Worm (Caenorhabditis elegans) whole organism, early embryonic: ENCODE data around the gene C07G3.10.

Experiments used
- B0310.2 ChIP-seq: sonication (generic microtip); optimal IDR thresholded peaks from 2 replicates; lab custom pipeline; 2016; ENCODE audit warnings: mild to moderate bottlenecking, missing genetic modification characterization, missing compliant biosample characterization
- F13C5.2 ChIP-seq: sonication (generic microtip); optimal IDR thresholded peaks from 2 replicates; lab custom pipeline; 2017; ENCODE audit warnings: mild to moderate bottlenecking, missing genetic modification characterization, inconsistent platforms, missing compliant biosample characterization
- aly-1 ChIP-seq: sonication (generic microtip); optimal IDR thresholded peaks from 2 replicates; lab custom pipeline; 2016; ENCODE audit warnings: missing genetic modification characterization, missing compliant biosample characterization
- ama-1 ChIP-seq: fragments of 150-350 bp; optimal IDR thresholded peaks from 2 replicates; lab custom pipeline; 2014
- ceh-13 ChIP-seq: fragments of 200-800 bp; sonication (Bioruptor generic); optimal IDR thresholded peaks from 2 replicates; lab custom pipeline; 2018; ENCODE audit warnings: mild to moderate bottlenecking, missing genetic modification characterization, missing compliant biosample characterization
- ceh-36 ChIP-seq: sonication (generic microtip); optimal IDR thresholded peaks from 2 replicates; lab custom pipeline; 2016; ENCODE audit warnings: missing genetic modification characterization, inconsistent platforms, missing compliant biosample characterization
- ets-7 ChIP-seq: sonication (generic microtip); optimal IDR thresholded peaks from 2 replicates; lab custom pipeline; 2016; ENCODE audit warnings: missing genotype, missing genetic modification characterization, missing compliant biosample characterization
- flt-1 ChIP-seq: fragments of 200-800 bp; sonication (Bioruptor generic); IDR thresholded peaks from 2 replicates; pipeline ENCODE4 v1.3.6; 2022; ENCODE audit warnings: missing genetic modification characterization, missing compliant biosample characterization
- hmbx-1 ChIP-seq: sonication (generic microtip); optimal IDR thresholded peaks from 2 replicates; lab custom pipeline; 2016; ENCODE audit warnings: mild to moderate bottlenecking, missing genetic modification characterization, missing compliant biosample characterization
- hmg-4 ChIP-seq: fragments of 200-800 bp; sonication (Bioruptor generic); optimal IDR thresholded peaks from 2 replicates; lab custom pipeline; 2018; ENCODE audit warnings: mild to moderate bottlenecking, missing genetic modification characterization, missing compliant biosample characterization
- hnd-1 ChIP-seq: sonication (generic microtip); optimal IDR thresholded peaks from 2 replicates; lab custom pipeline; 2016; ENCODE audit warnings: missing genetic modification characterization, missing compliant biosample characterization
- pes-1 ChIP-seq: fragments of 200-800 bp; sonication (Bioruptor generic); IDR thresholded peaks from 2 replicates; pipeline ENCODE4 v1.3.6; 2022; ENCODE audit warnings: missing genetic modification reagents, missing genetic modification characterization, missing compliant biosample characterization
- scrt-1 ChIP-seq: fragments of 200-800 bp; sonication (Bioruptor generic); IDR thresholded peaks from 2 replicates; pipeline ENCODE4 v1.3.6; 2022; ENCODE audit warnings: missing genetic modification characterization, missing compliant biosample characterization
- sea-1 ChIP-seq: fragments of 200-800 bp; sonication (Bioruptor generic); conservative IDR thresholded peaks from 2 replicates; pipeline ENCODE4 v1.3.6; 2022; ENCODE audit warnings: missing genetic modification characterization, missing compliant biosample characterization
- tbx-11 ChIP-seq: fragments of 200-800 bp; sonication (Bioruptor generic); IDR thresholded peaks from 2 replicates; pipeline ENCODE4 v1.3.6; 2022; ENCODE audit warnings: missing genetic modification characterization, missing compliant biosample characterization
- tbx-37 ChIP-seq: fragments of 200-800 bp; sonication (Bioruptor generic); conservative IDR thresholded peaks from 2 replicates; pipeline ENCODE4 v1.3.6; 2022; ENCODE audit warnings: missing genetic modification reagents, missing genetic modification characterization, missing compliant biosample characterization
- tra-4 ChIP-seq: sonication (generic microtip); optimal IDR thresholded peaks from 2 replicates; lab custom pipeline; 2017; ENCODE audit warnings: missing genetic modification characterization, missing compliant biosample characterization

Gene C07G3.10

ce11 chrV:3502038-3502437, at the start of gene C07G3.10, which contains the start of gene C07G3.8:
TSS of gene C07G3.10 (plus strand) at chrV:3502307.
TSS of gene C07G3.8 (minus strand) at chrV:3502138.
- no peak for TF ChIP-seq F13C5.2 (tag; lab: Kevin White, UChicago)
- TF ChIP-seq hmg-4 (GFP tag; lab: Kevin White, UChicago): no peak
- TF ChIP-seq ets-7 (tag; lab: Kevin White, UChicago): no peak
- no peak for TF ChIP-seq tbx-11 (GFP tag; lab: Robert Waterston, UW)
- TF ChIP-seq tra-4 (tag; lab: Kevin White, UChicago): no peak
- TF ChIP-seq pes-1 (GFP tag; lab: Robert Waterston, UW): no peak
- no peak for TF ChIP-seq ceh-13 (GFP tag; lab: Kevin White, UChicago)
- no peak for TF ChIP-seq hnd-1 (tag; lab: Kevin White, UChicago)
- no peak for TF ChIP-seq scrt-1 (GFP tag; lab: Robert Waterston, UW)
- no peak for TF ChIP-seq flt-1

DNA sequence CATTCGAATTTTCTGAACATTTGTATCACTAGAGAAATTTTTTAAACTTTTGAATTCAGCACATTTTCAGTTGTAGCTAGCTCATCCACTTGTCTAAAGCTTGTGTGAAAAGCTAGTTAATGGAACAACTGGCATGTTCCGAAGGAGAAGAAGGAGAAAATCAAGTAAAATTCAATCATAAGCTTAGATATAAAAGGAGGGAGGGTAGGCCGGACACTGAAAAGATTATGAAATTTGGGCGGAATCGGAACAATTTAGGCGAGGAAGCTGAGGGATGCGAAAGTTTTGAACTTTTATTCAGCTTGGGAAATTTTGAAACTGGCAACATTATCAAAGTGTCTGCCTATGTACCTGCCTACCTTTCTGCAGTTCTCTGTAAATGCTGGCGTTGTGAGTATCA, 49.6 kb upstream of the C07G3.10 start:
- TF ChIP-seq tbx-37 (no peak), ama-1 (no peak), F13C5.2 (tag; lab: Kevin White, UChicago) (no peak), B0310.2 (no peak)

- TF ChIP-seq tra-4 (tag; lab: Kevin White, UChicago) (no peak), tbx-37 (no peak), pes-1 (GFP tag; lab: Robert Waterston, UW) (no peak), ama-1 (no peak), scrt-1 (GFP tag; lab: Robert Waterston, UW) (no peak), flt-1 (no peak), B0310.2 (no peak), aly-1 (tag; lab: Kevin White, UChicago) (no peak), ceh-36 (tag; lab: Kevin White, UChicago) (no peak), hmbx-1 (tag; lab: Kevin White, UChicago) (no peak), F13C5.2 (tag; lab: Kevin White, UChicago) (no peak), sea-1 (no peak)
Measured at ce11 chrV:3454620-3455019, 47.5 kb upstream of the C07G3.10 start.

- TF ChIP-seq tra-4 (tag; lab: Kevin White, UChicago) (peak; percentile 3), B0310.2 (no peak)
Measured at ce11 chrV:3455135-3455747, 46.9 kb upstream of the C07G3.10 start.

- TF ChIP-seq B0310.2: no peak
- no peak for TF ChIP-seq hmg-4 (GFP tag; lab: Kevin White, UChicago)
- no peak for TF ChIP-seq ama-1
- no peak for TF ChIP-seq tbx-37
- TF ChIP-seq ceh-36 (tag; lab: Kevin White, UChicago): no peak
- no peak for TF ChIP-seq ets-7 (tag; lab: Kevin White, UChicago)
- no peak for TF ChIP-seq flt-1
Measured at ce11 chrV:3459919-3460318, 42.2 kb upstream of the C07G3.10 start, which contains the start of gene slc-28.2. TSS of gene slc-28.2 (plus strand) at chrV:3460219.

DNA sequence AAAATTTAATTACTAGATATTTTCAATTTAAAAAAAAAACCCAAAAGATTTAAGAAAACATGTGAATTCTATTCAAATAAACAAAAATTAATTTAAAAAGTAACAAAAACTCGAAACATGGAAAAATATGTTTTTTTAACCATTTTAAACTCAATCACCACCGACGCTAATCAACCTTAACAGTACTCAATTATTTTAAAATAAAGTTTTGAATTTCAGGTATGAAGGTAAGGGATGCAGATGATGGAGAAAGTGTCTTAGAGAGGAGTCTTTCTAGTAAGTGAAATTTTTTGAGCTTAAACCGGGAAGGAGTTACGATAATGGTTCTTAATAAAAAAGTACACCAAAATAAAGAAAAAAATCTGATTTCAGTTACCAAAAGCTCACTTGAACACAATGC, 38.6 kb upstream of the C07G3.10 start, which contains the start of gene slc-28.1:
Gene slc-28.1, plus strand, starts transcription at position 301 of the 400 bp plus-strand sequence.
- TF ChIP-seq B0310.2 (no peak), tbx-11 (GFP tag; lab: Robert Waterston, UW) (no peak), hnd-1 (tag; lab: Kevin White, UChicago) (no peak)

ce11 chrV:3464897-3465296, 37.2 kb upstream of the C07G3.10 start:
- no peak for TF ChIP-seq hmbx-1 (tag; lab: Kevin White, UChicago)
- TF ChIP-seq tra-4 (tag; lab: Kevin White, UChicago): no peak
- TF ChIP-seq scrt-1 (GFP tag; lab: Robert Waterston, UW): no peak
- no peak for TF ChIP-seq hnd-1 (tag; lab: Kevin White, UChicago)
- TF ChIP-seq ets-7 (tag; lab: Kevin White, UChicago): no peak
- no peak for TF ChIP-seq ama-1
- no peak for TF ChIP-seq pes-1 (GFP tag; lab: Robert Waterston, UW)
- no peak for TF ChIP-seq hmg-4 (GFP tag; lab: Kevin White, UChicago)
- TF ChIP-seq B0310.2: no peak

- TF ChIP-seq B0310.2 (no peak), tbx-37 (no peak), hmg-4 (GFP tag; lab: Kevin White, UChicago) (no peak)
Measured at ce11 chrV:3468436-3468835, 33.7 kb upstream of the C07G3.10 start, which contains the start of gene gst-33. TSS of gene gst-33 (minus strand) at chrV:3468562.

- TF ChIP-seq scrt-1 (GFP tag; lab: Robert Waterston, UW): no peak
- no peak for TF ChIP-seq B0310.2
- no peak for TF ChIP-seq tbx-11 (GFP tag; lab: Robert Waterston, UW)
- no peak for TF ChIP-seq sea-1
- no peak for TF ChIP-seq ama-1
- no peak for TF ChIP-seq aly-1 (tag; lab: Kevin White, UChicago)
- TF ChIP-seq ceh-36 (tag; lab: Kevin White, UChicago): no peak
- no peak for TF ChIP-seq tbx-37
- no peak for TF ChIP-seq ceh-13 (GFP tag; lab: Kevin White, UChicago)
- no peak for TF ChIP-seq hmg-4 (GFP tag; lab: Kevin White, UChicago)
- no peak for TF ChIP-seq F13C5.2 (tag; lab: Kevin White, UChicago)
Measured at ce11 chrV:3470782-3471181, 31.3 kb upstream of the C07G3.10 start, which contains the start of gene srbc-29. TSS of gene srbc-29 (minus strand) at chrV:3470882.
